Worm (Caenorhabditis elegans): ENCODE data around the gene F45D11.5.
"Not testable (repeated sequence)": the region's sequence is repeated elsewhere in the genome, so short reads cannot be mapped to it uniquely, and the experiment has no call there.

DNA sequence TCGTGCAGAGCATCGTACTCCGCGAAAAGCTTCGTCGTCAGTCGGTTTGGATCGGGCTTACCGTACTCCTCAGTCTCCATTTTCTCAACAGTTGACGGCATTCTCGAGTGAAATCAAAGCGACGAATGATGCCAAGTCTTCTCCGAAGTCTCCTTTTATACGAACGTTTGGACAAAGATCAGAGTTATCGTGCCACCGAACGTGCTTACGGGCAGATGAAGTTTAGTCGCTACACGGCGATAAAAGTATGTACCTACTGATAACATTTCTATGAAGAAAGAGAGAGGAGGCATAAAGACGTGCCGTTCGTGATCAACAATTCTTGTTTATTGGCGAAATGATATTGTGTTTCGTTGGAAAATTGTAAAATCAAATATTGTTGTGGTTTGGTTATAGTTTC lies 4.9 kb downstream of the F45D11.5 start, which contains the start of gene F45D11.14:
- TF ChIP-seq ama-1 (optimal IDR thresholded peaks at IDR 0.05); ets-7 (tag; optimal IDR thresholded peaks at IDR 0.05); scrt-1 (GFP tag; IDR thresholded peaks at IDR 0.05); hnd-1 (tag; optimal IDR thresholded peaks at IDR 0.05); ceh-13 (GFP tag; optimal IDR thresholded peaks at IDR 0.05); B0310.2 (tag; optimal IDR thresholded peaks at IDR 0.05); ceh-36 (tag; optimal IDR thresholded peaks at IDR 0.05); F13C5.2 (tag; optimal IDR thresholded peaks at IDR 0.05); hmg-4 (GFP tag; optimal IDR thresholded peaks at IDR 0.05); flt-1 (GFP tag; IDR thresholded peaks at IDR 0.05): not testable (repeated sequence)
